Fruit fly (Drosophila melanogaster): ENCODE results near the gene CG32115.

Gene CG32115

dm6 chr3L:12892485-12893173 is 20.8 kb downstream of the CG32115 start, which contains the start of gene CG14118 (continued):
- TF ChIP-seq Usf (GFP tag; optimal IDR thresholded peaks at IDR 0.05) (no peak), org-1 (GFP tag; optimal IDR thresholded peaks at IDR 0.05) (no peak), Dp (GFP tag; optimal IDR thresholded peaks at IDR 0.05) (no peak), z (GFP tag; IDR thresholded peaks at IDR 0.05) (no peak), CoRest (tag; optimal IDR thresholded peaks at IDR 0.05) (peak; percentile 29), CG4360 (GFP tag; IDR thresholded peaks at IDR 0.05) (no peak), croc (GFP tag; conservative IDR thresholded peaks at IDR 0.05) (no peak), Ptx1 (GFP tag; IDR thresholded peaks at IDR 0.05) (0 out of 2 replicates have a peak, but pooled peaks have one; percentile 15), yki (optimal IDR thresholded peaks at IDR 0.05) (no peak), CG10543 (GFP tag; optimal IDR thresholded peaks at IDR 0.05) (no peak), Abd-B (GFP tag; optimal IDR thresholded peaks at IDR 0.05) (no peak), chn (GFP tag; optimal IDR thresholded peaks at IDR 0.05) (no peak), CG10565 (GFP tag; optimal IDR thresholded peaks at IDR 0.05) (no peak), fru (optimal IDR thresholded peaks at IDR 0.05) (no peak), pnt (GFP tag; optimal IDR thresholded peaks at IDR 0.05) (no peak), luna (GFP tag; optimal IDR thresholded peaks at IDR 0.05) (no peak), CG7372 (GFP tag; IDR thresholded peaks at IDR 0.05) (no peak), repo (GFP tag; optimal IDR thresholded peaks at IDR 0.05) (no peak), C15 (GFP tag; IDR thresholded peaks at IDR 0.05) (no peak), nom (GFP tag; optimal IDR thresholded peaks at IDR 0.05) (no peak), CG6689 (GFP tag; IDR thresholded peaks at IDR 0.05) (no peak), CG1233 (GFP tag; optimal IDR thresholded peaks at IDR 0.05) (no peak), Dfd (GFP tag; optimal IDR thresholded peaks at IDR 0.05) (no peak), Six4 (GFP tag; optimal IDR thresholded peaks at IDR 0.05) (no peak), CG15514 (GFP tag; optimal IDR thresholded peaks at IDR 0.05) (no peak), CG13296 (GFP tag; optimal IDR thresholded peaks at IDR 0.05) (no peak), btn (GFP tag; optimal IDR thresholded peaks at IDR 0.05) (no peak), nerfin-1 (tag; optimal IDR thresholded peaks at IDR 0.05) (no peak), Poxn (GFP tag; IDR thresholded peaks at IDR 0.05) (no peak), CG10209 (GFP tag; optimal IDR thresholded peaks at IDR 0.05) (peak; percentile 53), pan (optimal IDR thresholded peaks at IDR 0.05) (no peak), pan (GFP tag; optimal IDR thresholded peaks at IDR 0.05 in 1 of 2, IDR thresholded peaks at IDR 0.05 in 1 of 2) (peak in 1 of 2 experiments; percentile 18), fd96Cb (tag; optimal IDR thresholded peaks at IDR 0.05) (no peak), dysf (GFP tag; IDR thresholded peaks at IDR 0.05) (peak; percentile 10; the same call in 1 of the 3 replicates), Sox100B (GFP tag; optimal IDR thresholded peaks at IDR 0.05) (no peak), ken (GFP tag; IDR thresholded peaks at IDR 0.05) (no peak), CG10147 (GFP tag; optimal IDR thresholded peaks at IDR 0.05) (no peak), CG17361 (GFP tag; IDR thresholded peaks at IDR 0.05) (no peak), salm (tag; optimal IDR thresholded peaks at IDR 0.05) (no peak), zf30C (GFP tag; optimal IDR thresholded peaks at IDR 0.05) (no peak), CG11560 (tag; IDR thresholded peaks at IDR 0.05) (no peak), CkIIα-i1 (GFP tag; IDR thresholded peaks at IDR 0.05) (no peak), CG14965 (GFP tag; optimal IDR thresholded peaks at IDR 0.05; ENCODE audit: borderline replicate concordance) (no peak), kah (GFP tag; optimal IDR thresholded peaks at IDR 0.05) (peak; percentile 87), gfzf (GFP tag; optimal IDR thresholded peaks at IDR 0.05) (no peak), Lim3 (GFP tag; IDR thresholded peaks at IDR 0.05) (no peak), bcd (GFP tag; optimal IDR thresholded peaks at IDR 0.05) (no peak), CG4854 (GFP tag; optimal IDR thresholded peaks at IDR 0.05) (no peak), CG32772 (GFP tag; IDR thresholded peaks at IDR 0.05) (no peak), Scr (GFP tag; IDR thresholded peaks at IDR 0.05; ENCODE audit: partially characterized antibody) (no peak), CG9215 (GFP tag; IDR thresholded peaks at IDR 0.05) (no peak), ato (GFP tag; IDR thresholded peaks at IDR 0.05; ENCODE audit: partially characterized antibody) (no peak)
